Fruit fly (Drosophila melanogaster): ENCODE measurements around the gene CG32152.

Gene CG32152

dm6 chr3L:16131264-16132066 is 12.4 kb downstream of the CG32152 start, which contains the start of the genes Trs20 and elg1 (continued):
- TF ChIP-seq crp (GFP tag; optimal IDR thresholded peaks at IDR 0.05): no peak
- TF ChIP-seq Rx (GFP tag; IDR thresholded peaks at IDR 0.05): no peak
- no peak for TF ChIP-seq her (GFP tag; optimal IDR thresholded peaks at IDR 0.05)
- TF ChIP-seq Xrp1 (GFP tag; IDR thresholded peaks at IDR 0.05): no peak; the same call in 1 of the 2 replicates
- TF ChIP-seq E2f1 (GFP tag; IDR thresholded peaks at IDR 0.05): peak; percentile 87
- no peak for TF ChIP-seq CG11398 (GFP tag; optimal IDR thresholded peaks at IDR 0.05)
- TF ChIP-seq wek (GFP tag; optimal IDR thresholded peaks at IDR 0.05): no peak
- peak; percentile 4 for TF ChIP-seq Elba2 (GFP tag; optimal IDR thresholded peaks at IDR 0.05)
- TF ChIP-seq br (optimal IDR thresholded peaks at IDR 0.05): no peak
- TF ChIP-seq grau (tag; optimal IDR thresholded peaks at IDR 0.05): peak; percentile 71
- no peak for TF ChIP-seq ham (GFP tag; IDR thresholded peaks at IDR 0.05)
- TF ChIP-seq TFAM (GFP tag; optimal IDR thresholded peaks at IDR 0.05): no peak
- TF ChIP-seq CG12155 (GFP tag; optimal IDR thresholded peaks at IDR 0.05): peak; percentile 19
- TF ChIP-seq sr (GFP tag; IDR thresholded peaks at IDR 0.05): no peak
- no peak for TF ChIP-seq CG11504 (tag; optimal IDR thresholded peaks at IDR 0.05)
- no peak for TF ChIP-seq CG16863 (GFP tag; optimal IDR thresholded peaks at IDR 0.05)
- TF ChIP-seq cg (GFP tag; optimal IDR thresholded peaks at IDR 0.05): no peak
- no peak for TF ChIP-seq CG2889 (GFP tag; IDR thresholded peaks at IDR 0.05)
- TF ChIP-seq CG3407 (GFP tag; optimal IDR thresholded peaks at IDR 0.05): no peak
- TF ChIP-seq CG6272 (GFP tag; IDR thresholded peaks at IDR 0.05): no peak
- TF ChIP-seq shn (GFP tag; optimal IDR thresholded peaks at IDR 0.05): no peak
- TF ChIP-seq Med (GFP tag): peak; percentile 87
- TF ChIP-seq ash1 (GFP tag; optimal IDR thresholded peaks at IDR 0.05): no peak
- TF ChIP-seq Trl (optimal IDR thresholded peaks at IDR 0.05): no peak
- TF ChIP-seq Trl (GFP tag; optimal IDR thresholded peaks at IDR 0.05): no peak
- no peak for TF ChIP-seq B-H1 (GFP tag; IDR thresholded peaks at IDR 0.05)
- peak; percentile 7 for TF ChIP-seq CG10147 (GFP tag; optimal IDR thresholded peaks at IDR 0.05)
- TF ChIP-seq CG12104 (GFP tag; optimal IDR thresholded peaks at IDR 0.05): peak; percentile 42
- TF ChIP-seq lmd (GFP tag; IDR thresholded peaks at IDR 0.05): no peak
- TF ChIP-seq slou (GFP tag; optimal IDR thresholded peaks at IDR 0.05): no peak
- peak; percentile 21 for TF ChIP-seq gro (GFP tag; optimal IDR thresholded peaks at IDR 0.05)
- TF ChIP-seq scrt (GFP tag; optimal IDR thresholded peaks at IDR 0.05): no peak
- peak; percentile 49 for TF ChIP-seq CG10543 (GFP tag; optimal IDR thresholded peaks at IDR 0.05)
- peak; percentile 54 for TF ChIP-seq exex (tag; optimal IDR thresholded peaks at IDR 0.05)
- TF ChIP-seq tio (GFP tag; optimal IDR thresholded peaks at IDR 0.05): no peak
- TF ChIP-seq CG4707 (GFP tag; optimal IDR thresholded peaks at IDR 0.05): no peak
- no peak for TF ChIP-seq Sin3A (optimal IDR thresholded peaks at IDR 0.05)
- TF ChIP-seq Meics (GFP tag; optimal IDR thresholded peaks at IDR 0.05): peak; percentile 61
- TF ChIP-seq Atf-2 (GFP tag; optimal IDR thresholded peaks at IDR 0.05): no peak
- no peak for TF ChIP-seq CG6791 (GFP tag; IDR thresholded peaks at IDR 0.05; ENCODE audit: partially characterized antibody)
- peak; percentile 61 for TF ChIP-seq B-H2 (GFP tag; optimal IDR thresholded peaks at IDR 0.05)
- TF ChIP-seq danr (GFP tag; IDR thresholded peaks at IDR 0.05): no peak
- peak; percentile 59 for TF ChIP-seq Vsx1 (GFP tag; optimal IDR thresholded peaks at IDR 0.05)
- no peak for TF ChIP-seq bab2 (GFP tag; optimal IDR thresholded peaks at IDR 0.05)
- TF ChIP-seq seq (GFP tag; IDR thresholded peaks at IDR 0.05): 0 out of 2 replicates have a peak, but pooled peaks have one; percentile 22
- TF ChIP-seq Bdp1 (GFP tag; optimal IDR thresholded peaks at IDR 0.05): no peak
- no peak for TF ChIP-seq nau (GFP tag; optimal IDR thresholded peaks at IDR 0.05)
- TF ChIP-seq bcd (GFP tag; optimal IDR thresholded peaks at IDR 0.05): peak; percentile 2
- TF ChIP-seq Oli (tag; optimal IDR thresholded peaks at IDR 0.05): peak; percentile 53
- TF ChIP-seq Side (GFP tag; optimal IDR thresholded peaks at IDR 0.05): no peak
- TF ChIP-seq Optix (GFP tag; IDR thresholded peaks at IDR 0.05): no peak
